Fruit fly (Drosophila melanogaster) whole organism, adult: ENCODE measurements around the gene CNMaR.

Source experiments
- CG11617 ChIP-seq: fragments of 200-800 bp; sonication (Bioruptor generic); optimal IDR thresholded peaks from 2 replicates; lab custom pipeline; 2017; ENCODE audit warnings: mild to moderate bottlenecking, missing biosample characterization, missing genetic modification reagents, missing genetic modification characterization
- CG12768 ChIP-seq: fragments of 200-800 bp; sonication (Bioruptor generic); optimal IDR thresholded peaks from 2 replicates; lab custom pipeline; 2017; ENCODE audit warnings: missing biosample characterization, missing genetic modification characterization, mild to moderate bottlenecking, moderate library complexity, missing genetic modification reagents
- CG14711 ChIP-seq: fragments of 200-800 bp; sonication (Bioruptor generic); optimal IDR thresholded peaks from 2 replicates; lab custom pipeline; 2018; ENCODE audit warnings: missing biosample characterization, mild to moderate bottlenecking, missing genetic modification characterization, moderate library complexity
- CG1620 ChIP-seq: fragments of 200-800 bp; sonication (Bioruptor generic); optimal IDR thresholded peaks from 2 replicates; lab custom pipeline; 2016; ENCODE audit warnings: missing biosample characterization, missing genetic modification characterization
- CG33017 ChIP-seq: fragments of 200-800 bp; sonication (Bioruptor generic); optimal IDR thresholded peaks from 2 replicates; lab custom pipeline; 2018; ENCODE audit warnings: missing biosample characterization, mild to moderate bottlenecking, missing genetic modification characterization, moderate library complexity
- CG5204 ChIP-seq: fragments of 200-800 bp; sonication (Bioruptor generic); optimal IDR thresholded peaks from 2 replicates; lab custom pipeline; 2016; ENCODE audit warnings: missing biosample characterization, missing genetic modification characterization
- CG7045 ChIP-seq: fragments of 200-800 bp; sonication (Bioruptor generic); optimal IDR thresholded peaks from 2 replicates; lab custom pipeline; 2017; ENCODE audit warnings: missing biosample characterization, mild to moderate bottlenecking, missing genetic modification characterization
- CG7101 ChIP-seq: fragments of 200-800 bp; sonication (Bioruptor generic); optimal IDR thresholded peaks from 2 replicates; lab custom pipeline; 2018; ENCODE audit warnings: missing biosample characterization, mild to moderate bottlenecking, missing genetic modification characterization, moderate library complexity
- Clk ChIP-seq: fragments of 200-800 bp; sonication (Bioruptor generic); optimal IDR thresholded peaks from 2 replicates; lab custom pipeline; 2017; ENCODE audit warnings: missing biosample characterization, missing genetic modification characterization
- Crg-1 ChIP-seq: fragments of 200-800 bp; sonication (Bioruptor generic); optimal IDR thresholded peaks from 2 replicates; lab custom pipeline; 2016; ENCODE audit warnings: missing biosample characterization, missing genetic modification characterization
- Hr96 ChIP-seq: fragments of 200-800 bp; sonication (Bioruptor generic); optimal IDR thresholded peaks from 2 replicates; lab custom pipeline; 2016; ENCODE audit warnings: missing biosample characterization, missing genetic modification characterization
- Mnt ChIP-seq: fragments of 200-800 bp; sonication (Bioruptor generic); optimal IDR thresholded peaks from 2 replicates; lab custom pipeline; 2016; ENCODE audit warnings: missing biosample characterization, mild to moderate bottlenecking, missing genetic modification characterization
- bab1 ChIP-seq: fragments of 200-800 bp; sonication (Bioruptor generic); optimal IDR thresholded peaks from 3 replicates; lab custom pipeline; 2019; ENCODE audit warnings: missing biosample characterization, mild to moderate bottlenecking, missing genetic modification characterization, moderate library complexity
- cic ChIP-seq: fragments of 200-800 bp; sonication (Bioruptor generic); optimal IDR thresholded peaks from 2 replicates; lab custom pipeline; 2017; ENCODE audit warnings: missing biosample characterization, mild to moderate bottlenecking, missing genetic modification characterization, moderate library complexity
- cnc ChIP-seq, 2 experiments: fragments of >200 bp; optimal IDR thresholded peaks; 2 replicates each; lab custom pipeline; 2017
- kay ChIP-seq: fragments of 200-800 bp; sonication (Bioruptor generic); peaks from one replicate; lab custom pipeline; 2016; ENCODE audit warnings: missing biosample characterization, missing genetic modification characterization, borderline replicate concordance
- ovo ChIP-seq: fragments of 200-800 bp; sonication (Bioruptor generic); optimal IDR thresholded peaks from 2 replicates; lab custom pipeline; 2016; ENCODE audit warnings: missing biosample characterization, missing genetic modification characterization
- pad ChIP-seq: fragments of 200-800 bp; sonication (Bioruptor generic); optimal IDR thresholded peaks from 3 replicates; lab custom pipeline; 2017; ENCODE audit warnings: missing biosample characterization, missing genetic modification characterization, mild to moderate bottlenecking, moderate library complexity, missing genetic modification reagents
- tj ChIP-seq: fragments of 200-800 bp; sonication (Bioruptor generic); optimal IDR thresholded peaks from 3 replicates; lab custom pipeline; 2017; ENCODE audit warnings: missing biosample characterization, mild to moderate bottlenecking, missing genetic modification characterization, moderate library complexity
- toe ChIP-seq: fragments of 200-800 bp; sonication (Bioruptor generic); optimal IDR thresholded peaks from 2 replicates; lab custom pipeline; 2016; ENCODE audit warnings: missing biosample characterization, missing genetic modification characterization

Gene CNMaR

dm6 chr3L:9695647-9696046, 51.7 kb downstream of the CNMaR start:
- TF ChIP-seq bab1 (no peak), cic (GFP tag; lab: Kevin White, UChicago) (no peak), pad (no peak), kay (GFP tag; lab: Kevin White, UChicago) (peak; percentile 66), tj (GFP tag; lab: Kevin White, UChicago) (no peak), CG5204 (no peak), CG12768 (GFP tag; lab: Kevin White, UChicago) (no peak)

- TF ChIP-seq CG11617 (GFP tag; lab: Kevin White, UChicago) (no peak), CG7045 (peak; percentile 51), pad (peak; percentile 97), Hr96 (peak; percentile 10), bab1 (peak; percentile 80), cic (GFP tag; lab: Kevin White, UChicago) (peak; percentile 87), kay (GFP tag; lab: Kevin White, UChicago) (peak; percentile 69), CG33017 (tag; lab: Kevin White, UChicago) (peak; percentile 74), Clk (GFP tag; lab: Kevin White, UChicago) (no peak), CG14711 (tag; lab: Kevin White, UChicago) (peak; percentile 47), Mnt (GFP tag; lab: Kevin White, UChicago) (peak; percentile 48), Crg-1 (peak; percentile 16), cnc (optimal IDR thresholded peaks at IDR 0.05; lab: Kevin White, UChicago) (no peak), tj (GFP tag; lab: Kevin White, UChicago) (peak; percentile 96), toe (GFP tag; lab: Kevin White, UChicago) (no peak), CG12768 (GFP tag; lab: Kevin White, UChicago) (peak; percentile 56), CG5204 (no peak), CG1620 (GFP tag; lab: Kevin White, UChicago) (no peak), CG7101 (tag; lab: Kevin White, UChicago) (peak; percentile 45), ovo (GFP tag; lab: Kevin White, UChicago) (no peak)
These were observed 53.0 kb downstream of the CNMaR start, which contains the start of gene Prps for dm6 chr3L:9696650-9697526. Prps (minus strand) TSS chr3L:9696700.

- no peak for TF ChIP-seq cic (GFP tag; lab: Kevin White, UChicago)
- no peak for TF ChIP-seq CG11617 (GFP tag; lab: Kevin White, UChicago)
- TF ChIP-seq bab1 = no peak
- TF ChIP-seq tj (GFP tag; lab: Kevin White, UChicago) = no peak
- TF ChIP-seq CG7101 (tag; lab: Kevin White, UChicago) = no peak
- no peak for TF ChIP-seq CG14711 (tag; lab: Kevin White, UChicago)
- no peak for TF ChIP-seq CG33017 (tag; lab: Kevin White, UChicago)
- TF ChIP-seq Mnt (GFP tag; lab: Kevin White, UChicago) = no peak
- TF ChIP-seq pad = no peak
- no peak for TF ChIP-seq CG7045
- TF ChIP-seq CG5204 = no peak
These were observed 53.6 kb downstream of the CNMaR start for dm6 chr3L:9697527-9697883.

- TF ChIP-seq CG5204 (no peak), tj (GFP tag; lab: Kevin White, UChicago) (peak; percentile 57), CG14711 (tag; lab: Kevin White, UChicago) (peak; percentile 55), ovo (GFP tag; lab: Kevin White, UChicago) (peak; percentile 36), Mnt (GFP tag; lab: Kevin White, UChicago) (peak; percentile 61), CG7045 (no peak), Clk (GFP tag; lab: Kevin White, UChicago) (no peak), Hr96 (peak; percentile 30), kay (GFP tag; lab: Kevin White, UChicago) (no peak), Crg-1 (no peak), CG33017 (tag; lab: Kevin White, UChicago) (no peak), CG1620 (GFP tag; lab: Kevin White, UChicago) (peak; percentile 48), bab1 (peak; percentile 28), CG11617 (GFP tag; lab: Kevin White, UChicago) (peak; percentile 68), toe (GFP tag; lab: Kevin White, UChicago) (no peak), cnc (optimal IDR thresholded peaks at IDR 0.05; lab: Kevin White, UChicago) (no peak), CG7101 (tag; lab: Kevin White, UChicago) (peak; percentile 35), CG12768 (GFP tag; lab: Kevin White, UChicago) (peak; percentile 24), pad (peak; percentile 43), cic (GFP tag; lab: Kevin White, UChicago) (peak; percentile 40)
These were observed 54.3 kb downstream of the CNMaR start, which contains the start of gene Ubc4 for dm6 chr3L:9698193-9698642. Ubc4 (plus strand) TSS chr3L:9698336.

- TF ChIP-seq Crg-1 (no peak), pad (no peak), CG7101 (tag; lab: Kevin White, UChicago) (no peak), ovo (GFP tag; lab: Kevin White, UChicago) (no peak), tj (GFP tag; lab: Kevin White, UChicago) (no peak)
These were observed 59.6 kb downstream of the CNMaR start, which contains the start of gene CG6761 for dm6 chr3L:9703495-9703894. CG6761 (minus strand) TSS chr3L:9703595.

- TF ChIP-seq bab1 (peak; percentile 46), CG1620 (GFP tag; lab: Kevin White, UChicago) (no peak), pad (peak; percentile 14), cic (GFP tag; lab: Kevin White, UChicago) (peak; percentile 40)
These were observed 60.3 kb downstream of the CNMaR start, which contains the start of gene CG16711 for dm6 chr3L:9704162-9704748. CG16711 (plus strand) TSS chr3L:9704331.
